Worm (Caenorhabditis elegans): Measurements from ENCODE around the gene C18D1.2.

- TF ChIP-seq sem-2 (GFP tag; optimal IDR thresholded peaks at IDR 0.05) (no peak), nhr-237 (tag; optimal IDR thresholded peaks at IDR 0.05) (no peak), snpc-4 (tag; optimal IDR thresholded peaks at IDR 0.05) (no peak), ztf-11 (tag; optimal IDR thresholded peaks at IDR 0.05) (no peak), nhr-76 (tag; optimal IDR thresholded peaks at IDR 0.05) (no peak), mep-1 (tag; optimal IDR thresholded peaks at IDR 0.05) (no peak), elt-3 (tag; optimal IDR thresholded peaks at IDR 0.05) (no peak), ceh-43 (GFP tag; optimal IDR thresholded peaks at IDR 0.05) (no peak), lin-13 (tag; optimal IDR thresholded peaks at IDR 0.05) (no peak), ces-1 (GFP tag; optimal IDR thresholded peaks at IDR 0.05) (no peak)
Measured at ce11 chrII:10035425-10035824, 21.4 kb upstream of the C18D1.2 start.

Data from whole organism, mixed stage, embryonic.